Fruit fly (Drosophila melanogaster): ENCODE results near the gene CG7573.

Gene CG7573

dm6 chr3L:11344485-11345270, 33.1 kb downstream of the CG7573 start (continued):
- TF ChIP-seq lola (GFP tag; optimal IDR thresholded peaks at IDR 0.05): peak in 1 of 3 experiments; percentile 10
- TF ChIP-seq CG2712 (tag; optimal IDR thresholded peaks at IDR 0.05): peak; percentile 4
- TF ChIP-seq Sry-β (GFP tag; optimal IDR thresholded peaks at IDR 0.05): peak; percentile 57
- peak; percentile 99 for TF ChIP-seq CG15479 (GFP tag; optimal IDR thresholded peaks at IDR 0.05)
- no peak for TF ChIP-seq amos (GFP tag; IDR thresholded peaks at IDR 0.05; ENCODE audit: partially characterized antibody)
- peak; percentile 22 for TF ChIP-seq CG15696 (tag; optimal IDR thresholded peaks at IDR 0.05)
- TF ChIP-seq Kr (GFP tag; optimal IDR thresholded peaks at IDR 0.05): peak; percentile 4
- TF ChIP-seq CG18764 (GFP tag; optimal IDR thresholded peaks at IDR 0.05): no peak
- TF ChIP-seq CG16815 (GFP tag; optimal IDR thresholded peaks at IDR 0.05): no peak
- TF ChIP-seq MTF-1 (GFP tag; optimal IDR thresholded peaks at IDR 0.05; ENCODE audit: borderline replicate concordance): no peak
- TF ChIP-seq sqz (GFP tag; optimal IDR thresholded peaks at IDR 0.05): peak; percentile 53
- no peak for TF ChIP-seq Opbp (GFP tag; IDR thresholded peaks at IDR 0.05; ENCODE audit: partially characterized antibody)
- TF ChIP-seq GATAe (GFP tag; conservative IDR thresholded peaks at IDR 0.05): no peak
- peak; percentile 46 for TF ChIP-seq kni (GFP tag; optimal IDR thresholded peaks at IDR 0.05)

- TF ChIP-seq tna (GFP tag; IDR thresholded peaks at IDR 0.05; ENCODE audit: partially characterized antibody) (no peak), CG11093 (GFP tag; IDR thresholded peaks at IDR 0.05) (no peak), Dll (GFP tag; IDR thresholded peaks at IDR 0.05; ENCODE audit: partially characterized antibody) (no peak), Asciz (GFP tag; optimal IDR thresholded peaks at IDR 0.05) (peak; percentile 31), chinmo (GFP tag; IDR thresholded peaks at IDR 0.05; ENCODE audit: partially characterized antibody) (no peak), klu (GFP tag; IDR thresholded peaks at IDR 0.05) (no peak), gro (GFP tag; optimal IDR thresholded peaks at IDR 0.05) (no peak), sd (tag; optimal IDR thresholded peaks at IDR 0.05) (no peak), HLHmδ (GFP tag; optimal IDR thresholded peaks at IDR 0.05) (peak; percentile 63), pnt (GFP tag; optimal IDR thresholded peaks at IDR 0.05) (no peak), inv (GFP tag; IDR thresholded peaks at IDR 0.05; ENCODE audit: partially characterized antibody) (no peak), bsh (GFP tag; optimal IDR thresholded peaks at IDR 0.05) (no peak), Meics (GFP tag; optimal IDR thresholded peaks at IDR 0.05) (no peak), gcm (GFP tag; optimal IDR thresholded peaks at IDR 0.05) (no peak), dmrt99B (tag; optimal IDR thresholded peaks at IDR 0.05) (peak; percentile 29), CG12744 (GFP tag; optimal IDR thresholded peaks at IDR 0.05) (no peak), Xrp1 (GFP tag; IDR thresholded peaks at IDR 0.05) (0 out of 2 replicates have a peak, but pooled peaks have one; percentile 8), Ptx1 (GFP tag; IDR thresholded peaks at IDR 0.05) (no peak), h (optimal IDR thresholded peaks at IDR 0.05) (no peak), sna (GFP tag; IDR thresholded peaks at IDR 0.05; ENCODE audit: partially characterized antibody) (no peak), unpg (GFP tag; optimal IDR thresholded peaks at IDR 0.05) (no peak), Fer3 (tag; optimal IDR thresholded peaks at IDR 0.05) (no peak), hbn (GFP tag; IDR thresholded peaks at IDR 0.05; ENCODE audit: partially characterized antibody) (no peak), Oaz (GFP tag; IDR thresholded peaks at IDR 0.05) (no peak), CG9215 (GFP tag; IDR thresholded peaks at IDR 0.05) (no peak), CG11696 (GFP tag; IDR thresholded peaks at IDR 0.05) (no peak), CG8478 (optimal IDR thresholded peaks at IDR 0.05) (no peak), ac (GFP tag; optimal IDR thresholded peaks at IDR 0.05) (no peak), da (GFP tag; optimal IDR thresholded peaks at IDR 0.05) (no peak), Awh (GFP tag; IDR thresholded peaks at IDR 0.05) (peak; percentile 44; the same call in 1 of the 2 replicates), Nf-YC (tag; optimal IDR thresholded peaks at IDR 0.05) (no peak), CG2678 (tag; optimal IDR thresholded peaks at IDR 0.05) (no peak), peb (GFP tag; IDR thresholded peaks at IDR 0.05) (no peak), CG16815 (GFP tag; optimal IDR thresholded peaks at IDR 0.05) (no peak), eve (GFP tag; optimal IDR thresholded peaks at IDR 0.05) (no peak)
These were observed 34.0 kb downstream of the CG7573 start for dm6 chr3L:11345536-11345935.

All from whole organism, embryonic.